Fruit fly (Drosophila melanogaster): Measurements from ENCODE around the gene CG8840.

Gene CG8840

DNA sequence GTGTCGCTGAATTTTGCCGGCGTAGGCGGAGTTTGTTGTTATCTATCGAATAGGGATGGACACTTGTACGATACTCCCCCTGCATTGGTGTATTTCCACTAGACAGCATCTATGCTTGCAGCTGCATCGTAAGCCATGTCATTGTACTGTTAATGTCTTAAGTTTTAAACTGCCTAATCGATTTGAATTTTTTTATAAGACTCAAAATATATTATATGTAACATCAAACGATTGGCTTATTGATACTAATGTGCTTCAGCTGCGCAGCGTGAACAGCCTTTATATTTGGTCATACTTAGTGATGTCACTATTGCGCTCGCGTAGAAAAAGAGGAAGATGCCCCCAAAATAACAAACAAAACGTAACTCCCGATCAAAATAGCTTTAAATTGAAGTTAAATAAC, 33.7 kb upstream of the CG8840 start, which contains the start of the genes CG9662 and Ptpa (continued):
- TF ChIP-seq abd-A (tag; optimal IDR thresholded peaks at IDR 0.05) (no peak), lmd (GFP tag; IDR thresholded peaks at IDR 0.05) (peak; percentile 88), Antp (GFP tag; optimal IDR thresholded peaks at IDR 0.05) (peak; percentile 92), odd (GFP tag; optimal IDR thresholded peaks at IDR 0.05) (no peak), CG10654 (GFP tag; optimal IDR thresholded peaks at IDR 0.05) (peak; percentile 85), p53 (GFP tag; optimal IDR thresholded peaks at IDR 0.05) (peak; percentile 70), ranshi (GFP tag; IDR thresholded peaks at IDR 0.05) (peak; percentile 90), HLHmδ (GFP tag; optimal IDR thresholded peaks at IDR 0.05) (no peak), fru (optimal IDR thresholded peaks at IDR 0.05) (no peak), sob (GFP tag; IDR thresholded peaks at IDR 0.05) (peak; percentile 82), sqz (GFP tag; optimal IDR thresholded peaks at IDR 0.05) (no peak), Nf-YB (GFP tag; optimal IDR thresholded peaks at IDR 0.05) (peak; percentile 40), ewg (GFP tag; optimal IDR thresholded peaks at IDR 0.05) (peak; percentile 88), CG6272 (GFP tag; IDR thresholded peaks at IDR 0.05) (peak; percentile 87), Med (GFP tag) (peak; percentile 98), CG10267 (tag; optimal IDR thresholded peaks at IDR 0.05) (peak; percentile 80), B-H2 (GFP tag; optimal IDR thresholded peaks at IDR 0.05) (peak; percentile 28), Abd-B (GFP tag; optimal IDR thresholded peaks at IDR 0.05) (peak; percentile 92), sisA (GFP tag; IDR thresholded peaks at IDR 0.05) (peak; percentile 92), usp (GFP tag; optimal IDR thresholded peaks at IDR 0.05) (no peak), CG9215 (GFP tag; IDR thresholded peaks at IDR 0.05) (peak; percentile 89), zf30C (GFP tag; optimal IDR thresholded peaks at IDR 0.05) (no peak), CG2889 (GFP tag; IDR thresholded peaks at IDR 0.05) (peak; percentile 75; the same call in 1 of the 3 replicates), CG8765 (GFP tag; IDR thresholded peaks at IDR 0.05) (peak; percentile 66), Lpt (GFP tag; optimal IDR thresholded peaks at IDR 0.05) (no peak), pan (optimal IDR thresholded peaks at IDR 0.05) (no peak), pan (GFP tag; optimal IDR thresholded peaks at IDR 0.05 in 1 of 2, IDR thresholded peaks at IDR 0.05 in 1 of 2) (peak in 1 of 2 experiments; percentile 77), shn (GFP tag; optimal IDR thresholded peaks at IDR 0.05) (peak; percentile 86), CG3065 (GFP tag; optimal IDR thresholded peaks at IDR 0.05) (peak; percentile 63), CG7786 (GFP tag; optimal IDR thresholded peaks at IDR 0.05) (peak; percentile 82), CG8388 (GFP tag; optimal IDR thresholded peaks at IDR 0.05) (peak; percentile 48), Myb (GFP tag; optimal IDR thresholded peaks at IDR 0.05) (peak; percentile 75), Neu2 (GFP tag; optimal IDR thresholded peaks at IDR 0.05; ENCODE audit: borderline replicate concordance) (peak; percentile 15), so (GFP tag; IDR thresholded peaks at IDR 0.05) (peak; percentile 33; the same call in 1 of the 3 replicates), bcd (GFP tag; optimal IDR thresholded peaks at IDR 0.05) (peak; percentile 78), Dip3 (GFP tag; optimal IDR thresholded peaks at IDR 0.05) (peak; percentile 85), Dek (tag; optimal IDR thresholded peaks at IDR 0.05) (peak; percentile 73), CG11504 (tag; optimal IDR thresholded peaks at IDR 0.05) (peak; percentile 74), CG17361 (GFP tag; IDR thresholded peaks at IDR 0.05) (peak; percentile 87; the same call in 2 of the 3 replicates), Opbp (GFP tag; IDR thresholded peaks at IDR 0.05; ENCODE audit: partially characterized antibody) (peak; percentile 77), CG18476 (GFP tag; optimal IDR thresholded peaks at IDR 0.05) (peak; percentile 67), al (GFP tag; IDR thresholded peaks at IDR 0.05) (peak; percentile 73), CG17829 (tag; optimal IDR thresholded peaks at IDR 0.05) (peak; percentile 77), grau (tag; optimal IDR thresholded peaks at IDR 0.05) (peak; percentile 79), CG3847 (GFP tag; IDR thresholded peaks at IDR 0.05) (peak; percentile 90), Gug (GFP tag; IDR thresholded peaks at IDR 0.05) (peak; percentile 89), CG10321 (GFP tag; IDR thresholded peaks at IDR 0.05) (no peak), CG18011 (GFP tag; optimal IDR thresholded peaks at IDR 0.05) (peak; percentile 42), Doc2 (GFP tag; IDR thresholded peaks at IDR 0.05) (no peak), prd (optimal IDR thresholded peaks at IDR 0.05) (no peak), prd (GFP tag; IDR thresholded peaks at IDR 0.05) (peak; percentile 92), sug (tag; optimal IDR thresholded peaks at IDR 0.05) (peak; percentile 78), fd3F (GFP tag; optimal IDR thresholded peaks at IDR 0.05) (peak; percentile 57)

Measured in whole organism, embryonic.